Fruit fly (Drosophila melanogaster) whole organism, prepupa: ENCODE measurements around the gene h-cup.

ENCODE experiments used
- Blimp-1 ChIP-seq: fragments of 200-800 bp; sonication (Bioruptor generic); optimal IDR thresholded peaks from 3 replicates; lab custom pipeline; 2017; ENCODE audit warnings: missing biosample characterization, missing genetic modification characterization, mild to moderate bottlenecking, moderate library complexity, missing genetic modification reagents
- CG10631 ChIP-seq: fragments of 200-800 bp; sonication (Bioruptor generic); optimal IDR thresholded peaks from 2 replicates; lab custom pipeline; 2016; ENCODE audit warnings: missing biosample characterization, missing genetic modification characterization
- CG11294 ChIP-seq: fragments of 200-800 bp; sonication (Bioruptor generic); IDR thresholded peaks from 2 replicates; pipeline ENCODE4 v1.3.6; 2022; ENCODE audit warnings: missing biosample characterization, missing genetic modification characterization
- CG11762 ChIP-seq: fragments of 200-800 bp; sonication (Bioruptor generic); optimal IDR thresholded peaks from 3 replicates; lab custom pipeline; 2016; ENCODE audit warnings: missing biosample characterization, missing genetic modification characterization; ENCODE audit not compliant: insufficient read depth
- CG11902 ChIP-seq: fragments of 200-800 bp; sonication (Bioruptor generic); optimal IDR thresholded peaks from 3 replicates; lab custom pipeline; 2016; ENCODE audit warnings: missing biosample characterization, missing genetic modification characterization
- CG15336 ChIP-seq: fragments of 200-800 bp; sonication (Bioruptor generic); IDR thresholded peaks from 2 replicates; pipeline ENCODE4 v1.3.6; 2022; ENCODE audit warnings: missing biosample characterization, missing genetic modification characterization
- CG1621 ChIP-seq: fragments of 200-800 bp; sonication (Bioruptor generic); optimal IDR thresholded peaks from 3 replicates; lab custom pipeline; 2018; ENCODE audit warnings: missing biosample characterization, mild to moderate bottlenecking, missing genetic modification characterization
- CG16779 ChIP-seq: fragments of 200-800 bp; sonication (Bioruptor generic); optimal IDR thresholded peaks from 3 replicates; lab custom pipeline; 2017; ENCODE audit warnings: missing biosample characterization, mild to moderate bottlenecking, missing genetic modification characterization
- CG31627 ChIP-seq: fragments of 200-800 bp; sonication (Bioruptor generic); optimal IDR thresholded peaks from 3 replicates; lab custom pipeline; 2016; ENCODE audit warnings: missing biosample characterization, missing genetic modification characterization
- CG32006 ChIP-seq: fragments of 200-800 bp; sonication (Bioruptor generic); optimal IDR thresholded peaks from 3 replicates; lab custom pipeline; 2017; ENCODE audit warnings: missing biosample characterization, mild to moderate bottlenecking, missing genetic modification characterization
- CG34406 ChIP-seq: fragments of 200-800 bp; sonication (Bioruptor generic); optimal IDR thresholded peaks from 3 replicates; lab custom pipeline; 2016; ENCODE audit warnings: missing biosample characterization, missing genetic modification characterization
- CG3919 ChIP-seq: fragments of 200-800 bp; sonication (Bioruptor generic); optimal IDR thresholded peaks from 3 replicates; lab custom pipeline; 2016; ENCODE audit warnings: missing biosample characterization, missing genetic modification characterization
- CG6163 ChIP-seq: fragments of 200-800 bp; sonication (Bioruptor generic); IDR thresholded peaks from 3 replicates; pipeline ENCODE4 v1.3.6; 2022; ENCODE audit warnings: missing biosample characterization, missing genetic modification characterization
- CG6808 ChIP-seq: fragments of 200-800 bp; sonication (Bioruptor generic); optimal IDR thresholded peaks from 3 replicates; lab custom pipeline; 2017; ENCODE audit warnings: missing biosample characterization, missing genetic modification characterization, mild to moderate bottlenecking, moderate library complexity, missing genetic modification reagents
- CG6854 ChIP-seq: fragments of 200-800 bp; sonication (Bioruptor generic); optimal IDR thresholded peaks from 2 replicates; lab custom pipeline; 2017; ENCODE audit warnings: missing biosample characterization, mild to moderate bottlenecking, missing genetic modification characterization
- CG7368 ChIP-seq: fragments of 200-800 bp; sonication (Bioruptor generic); optimal IDR thresholded peaks from 3 replicates; lab custom pipeline; 2016; ENCODE audit warnings: missing biosample characterization, missing genetic modification characterization
- CG8319 ChIP-seq: fragments of 200-800 bp; sonication (Bioruptor generic); optimal IDR thresholded peaks from 3 replicates; lab custom pipeline; 2016; ENCODE audit warnings: missing biosample characterization, missing genetic modification characterization
- CG8632 ChIP-seq: fragments of 200-800 bp; sonication (Bioruptor generic); optimal IDR thresholded peaks from 3 replicates; lab custom pipeline; 2016; ENCODE audit warnings: missing biosample characterization, missing genetic modification characterization
- CG9139 ChIP-seq: fragments of 200-800 bp; sonication (Bioruptor generic); optimal IDR thresholded peaks from 3 replicates; lab custom pipeline; 2017; ENCODE audit warnings: missing biosample characterization, mild to moderate bottlenecking, missing genetic modification characterization
- Eip78C ChIP-seq: fragments of 200-800 bp; sonication (Bioruptor generic); peaks from one replicate; lab custom pipeline; 2016; ENCODE audit warnings: missing biosample characterization, missing genetic modification characterization
- Ets21C ChIP-seq: fragments of 200-800 bp; sonication (Bioruptor generic); optimal IDR thresholded peaks from 3 replicates; lab custom pipeline; 2016; ENCODE audit warnings: missing biosample characterization, missing genetic modification characterization
- Hr38 ChIP-seq: sonication (Bioruptor generic); optimal IDR thresholded peaks from 2 replicates; lab custom pipeline; 2016; ENCODE audit warnings: missing biosample characterization, missing genetic modification characterization
- Hr39 ChIP-seq: fragments of 200-800 bp; sonication (Bioruptor generic); optimal IDR thresholded peaks from 2 replicates; lab custom pipeline; 2016; ENCODE audit warnings: missing biosample characterization, missing genetic modification characterization
- Lpt ChIP-seq: fragments of 200-800 bp; sonication (Bioruptor generic); optimal IDR thresholded peaks from 3 replicates; lab custom pipeline; 2016; ENCODE audit warnings: missing biosample characterization, missing genetic modification characterization
- Met ChIP-seq: fragments of 200-800 bp; sonication (Bioruptor generic); optimal IDR thresholded peaks from 3 replicates; lab custom pipeline; 2016; ENCODE audit warnings: missing biosample characterization, missing genetic modification characterization
- OdsH ChIP-seq: fragments of 200-800 bp; sonication (Bioruptor generic); optimal IDR thresholded peaks from 3 replicates; lab custom pipeline; 2016; ENCODE audit warnings: missing biosample characterization, missing genetic modification characterization
- Smox ChIP-seq: fragments of 200-800 bp; sonication (Bioruptor generic); optimal IDR thresholded peaks from 3 replicates; lab custom pipeline; 2016; ENCODE audit warnings: missing biosample characterization, missing genetic modification characterization
- Sox102F ChIP-seq: fragments of 200-800 bp; sonication (Bioruptor generic); optimal IDR thresholded peaks from 2 replicates; lab custom pipeline; 2016; ENCODE audit warnings: missing biosample characterization, mild to moderate bottlenecking, missing genetic modification characterization
- Sox14 ChIP-seq: fragments of 200-800 bp; sonication (Bioruptor generic); optimal IDR thresholded peaks from 3 replicates; lab custom pipeline; 2016; ENCODE audit warnings: missing biosample characterization, missing genetic modification characterization
- Sox15 ChIP-seq: fragments of 200-800 bp; sonication (Bioruptor generic); optimal IDR thresholded peaks from 3 replicates; lab custom pipeline; 2016; ENCODE audit warnings: missing biosample characterization, missing genetic modification characterization
- achi ChIP-seq: fragments of 200-800 bp; sonication (Bioruptor generic); optimal IDR thresholded peaks from 3 replicates; lab custom pipeline; 2016; ENCODE audit warnings: missing biosample characterization, missing genetic modification characterization
- acj6 ChIP-seq: fragments of 200-800 bp; sonication (Bioruptor generic); optimal IDR thresholded peaks from 3 replicates; lab custom pipeline; 2016; ENCODE audit warnings: missing biosample characterization, missing genetic modification characterization
- cyc ChIP-seq: fragments of 200-800 bp; sonication (Bioruptor generic); optimal IDR thresholded peaks from 3 replicates; lab custom pipeline; 2016; ENCODE audit warnings: missing biosample characterization, missing genetic modification characterization
- eg ChIP-seq: fragments of 200-800 bp; sonication (Bioruptor generic); IDR thresholded peaks from 3 replicates; pipeline ENCODE4 v1.3.6; 2022; ENCODE audit warnings: missing biosample characterization, missing genetic modification characterization
- esn ChIP-seq: fragments of 200-800 bp; sonication (Bioruptor generic); optimal IDR thresholded peaks from 2 replicates; lab custom pipeline; 2016; ENCODE audit warnings: missing biosample characterization, mild to moderate bottlenecking, missing genetic modification characterization, moderate library complexity
- fd85E ChIP-seq: fragments of 200-800 bp; sonication (Bioruptor generic); optimal IDR thresholded peaks from 3 replicates; lab custom pipeline; 2016; ENCODE audit warnings: missing biosample characterization, missing genetic modification characterization
- fkh ChIP-seq: fragments of 200-800 bp; sonication (Bioruptor generic); optimal IDR thresholded peaks from 3 replicates; lab custom pipeline; 2017; ENCODE audit warnings: missing biosample characterization, mild to moderate bottlenecking, missing genetic modification characterization, moderate library complexity
- lz ChIP-seq: fragments of 200-800 bp; sonication (Bioruptor generic); optimal IDR thresholded peaks from 3 replicates; lab custom pipeline; 2016; ENCODE audit warnings: missing biosample characterization, missing genetic modification characterization
- salr ChIP-seq, 2 experiments: fragments of 200-800 bp; sonication (Bioruptor generic); optimal IDR thresholded peaks; 3 replicates each; lab custom pipeline; 2016 to 2018; ENCODE audit warnings: missing biosample characterization in 2 of 2, missing genetic modification characterization in 2 of 2, mild to moderate bottlenecking in 1 of 2
- spab ChIP-seq: fragments of 200-800 bp; sonication (Bioruptor generic); optimal IDR thresholded peaks from 2 replicates; lab custom pipeline; 2017; ENCODE audit warnings: missing biosample characterization, mild to moderate bottlenecking, missing genetic modification characterization, missing genetic modification reagents
- ss ChIP-seq, 2 experiments: fragments of 200-800 bp; sonication (Bioruptor generic); optimal IDR thresholded peaks; 2 replicates in 1 of 2; 3 replicates in 1 of 2; lab custom pipeline; 2017 to 2018; ENCODE audit warnings: mild to moderate bottlenecking in 2 of 2, missing biosample characterization in 2 of 2, missing genetic modification characterization in 2 of 2, moderate library complexity in 1 of 2
- svp ChIP-seq: fragments of 200-800 bp; sonication (Bioruptor generic); peaks from one replicate; lab custom pipeline; 2016; ENCODE audit warnings: missing biosample characterization, missing genetic modification characterization
- topi ChIP-seq: fragments of 200-800 bp; sonication (Bioruptor generic); optimal IDR thresholded peaks from 3 replicates; lab custom pipeline; 2016; ENCODE audit warnings: missing biosample characterization, missing genetic modification characterization
- vri ChIP-seq: fragments of 200-800 bp; sonication (Bioruptor generic); optimal IDR thresholded peaks from 3 replicates; lab custom pipeline; 2016; ENCODE audit warnings: missing biosample characterization, mild to moderate bottlenecking, missing genetic modification characterization

Gene h-cup

DNA sequence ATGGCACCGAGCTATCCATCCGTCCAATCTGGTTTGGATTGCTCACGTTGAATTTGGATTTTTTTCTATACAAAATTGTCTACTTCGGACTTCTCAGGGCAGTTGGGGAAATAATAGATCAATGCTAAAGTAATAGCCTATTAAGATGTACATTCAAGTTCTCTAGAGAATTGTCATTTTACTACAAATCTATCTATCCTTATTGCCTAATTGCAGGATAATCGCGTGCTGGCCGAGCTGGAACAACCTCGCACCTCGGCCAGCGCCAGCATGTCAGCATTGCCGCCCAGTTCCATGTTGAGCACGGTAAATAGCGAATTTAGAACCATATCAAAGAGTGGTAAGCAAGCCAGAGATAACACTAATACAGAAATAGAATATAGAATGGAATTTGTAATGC lies at the start of gene h-cup:
TSS of gene h-cup (minus strand) at position 101 of the 400 bp plus-strand sequence.
- TF ChIP-seq Smox (GFP tag; lab: Kevin White, UChicago) (no peak), CG6808 (no peak), spab (GFP tag; lab: Kevin White, UChicago) (no peak), CG32006 (GFP tag; lab: Kevin White, UChicago) (no peak), CG11902 (GFP tag; lab: Kevin White, UChicago) (no peak), CG6163 (GFP tag; lab: Robert Waterston, UW) (no peak), Eip78C (GFP tag; lab: Kevin White, UChicago) (no peak), Lpt (GFP tag; lab: Kevin White, UChicago) (no peak), CG6854 (no peak), achi (GFP tag; lab: Kevin White, UChicago) (no peak), CG34406 (GFP tag; lab: Kevin White, UChicago) (no peak), Hr38 (GFP tag; lab: Kevin White, UChicago) (no peak)

DNA sequence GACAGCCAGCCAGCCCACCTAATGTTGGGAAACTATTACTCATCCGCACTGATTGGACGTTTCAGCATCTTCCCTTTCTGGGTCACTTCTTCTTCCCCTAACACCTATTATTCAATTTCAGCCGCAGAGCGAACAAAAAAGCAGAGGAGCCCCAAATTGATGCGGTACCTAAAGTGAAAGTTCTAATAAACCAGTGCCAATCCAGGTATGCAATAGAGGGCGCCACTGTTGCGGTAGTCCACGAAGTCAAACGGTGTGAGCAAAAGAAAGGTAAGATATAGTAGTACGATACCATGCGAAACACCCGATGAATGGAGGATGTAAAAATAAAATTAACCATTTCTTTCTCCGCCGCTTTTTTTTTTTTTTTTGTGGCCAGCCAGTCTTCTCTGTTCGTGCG lies 48.4 kb upstream of the h-cup start:
- TF ChIP-seq vri (GFP tag; lab: Kevin White, UChicago) = no peak
- no peak for TF ChIP-seq esn
- TF ChIP-seq CG15336 = no peak
- no peak for TF ChIP-seq Sox14 (GFP tag; lab: Kevin White, UChicago)
- no peak for TF ChIP-seq fkh (GFP tag; lab: Kevin White, UChicago)
- no peak for TF ChIP-seq achi (GFP tag; lab: Kevin White, UChicago)
- TF ChIP-seq CG8319 (GFP tag; lab: Kevin White, UChicago) = no peak
- TF ChIP-seq CG6854 = no peak
- TF ChIP-seq ss (GFP tag; optimal IDR thresholded peaks at IDR 0.05; lab: Kevin White, UChicago) = no peak
- no peak for TF ChIP-seq Sox102F (GFP tag; lab: Kevin White, UChicago)
- no peak for TF ChIP-seq Ets21C
- no peak for TF ChIP-seq CG32006 (GFP tag; lab: Kevin White, UChicago)
- no peak for TF ChIP-seq CG11762 (GFP tag; lab: Kevin White, UChicago)
- no peak for TF ChIP-seq fd85E (GFP tag; lab: Kevin White, UChicago)
- no peak for TF ChIP-seq CG7368 (GFP tag; lab: Kevin White, UChicago)
- no peak for TF ChIP-seq Hr39 (GFP tag; lab: Kevin White, UChicago)
- TF ChIP-seq CG6163 (GFP tag; lab: Robert Waterston, UW) = no peak
- no peak for TF ChIP-seq OdsH (GFP tag; lab: Kevin White, UChicago)

DNA sequence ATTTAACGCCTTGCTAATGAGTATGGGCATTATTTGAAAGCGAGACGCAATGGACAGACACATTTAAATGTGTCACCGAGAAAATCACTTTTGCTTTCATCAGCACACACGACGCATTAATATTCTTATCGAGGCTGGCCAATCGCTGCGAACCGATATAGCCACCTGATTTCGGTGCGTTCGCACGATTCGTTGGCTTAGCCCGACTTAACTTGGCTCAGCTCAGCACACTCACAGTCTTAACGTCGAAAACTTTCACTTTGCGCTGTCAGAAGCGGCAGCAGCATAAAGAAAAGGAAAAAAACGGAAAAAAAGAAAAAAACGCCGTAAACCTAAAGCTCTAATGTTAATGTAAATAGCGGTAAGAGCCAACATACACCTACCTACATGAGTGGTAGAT lies 47.6 kb upstream of the h-cup start:
- no peak for TF ChIP-seq eg (GFP tag; lab: Robert Waterston, UW)
- TF ChIP-seq Blimp-1 (GFP tag; lab: Kevin White, UChicago) = peak; percentile 23

DNA sequence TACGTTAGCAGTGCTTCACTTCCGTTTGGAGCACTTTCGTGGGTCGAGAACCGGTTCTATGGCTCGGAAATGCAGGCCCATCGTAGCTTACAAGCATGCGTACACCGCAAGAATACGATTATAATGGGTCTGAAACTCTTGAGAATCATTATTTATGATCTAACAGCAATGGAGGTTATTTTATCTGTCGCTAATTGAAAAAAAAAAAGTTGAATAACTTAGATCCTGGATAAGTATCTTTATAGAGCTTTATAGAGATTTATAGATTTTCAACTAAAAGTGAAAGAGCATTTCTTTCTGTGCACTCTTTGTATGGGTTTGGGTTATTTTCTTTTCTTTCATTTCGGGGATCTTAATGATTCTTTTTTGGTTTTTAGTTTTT lies 45.1 kb upstream of the h-cup start:
- TF ChIP-seq CG34406 (GFP tag; lab: Kevin White, UChicago) = peak; percentile 79
- TF ChIP-seq CG10631 = peak; percentile 74
- peak; percentile 88 for TF ChIP-seq lz (GFP tag; lab: Kevin White, UChicago)
- TF ChIP-seq CG32006 (GFP tag; lab: Kevin White, UChicago) = peak; percentile 85
- no peak for TF ChIP-seq CG11294 (GFP tag; lab: Robert Waterston, UW)
- TF ChIP-seq svp (GFP tag; lab: Kevin White, UChicago) = peak; percentile 95
- TF ChIP-seq CG9139 (GFP tag; lab: Kevin White, UChicago) = no peak
- TF ChIP-seq cyc (GFP tag; lab: Kevin White, UChicago) = peak; percentile 85
- peak in 1 of 2 experiments; percentile 62 for TF ChIP-seq salr (GFP tag; optimal IDR thresholded peaks at IDR 0.05; lab: Kevin White, UChicago)
- peak; percentile 75 for TF ChIP-seq CG8632 (GFP tag; lab: Kevin White, UChicago)
- peak; percentile 10 for TF ChIP-seq spab (GFP tag; lab: Kevin White, UChicago)
- peak; percentile 85 for TF ChIP-seq vri (GFP tag; lab: Kevin White, UChicago)
- TF ChIP-seq Sox15 (GFP tag; lab: Kevin White, UChicago) = peak; percentile 62
- TF ChIP-seq esn = peak; percentile 94
- peak; percentile 93 for TF ChIP-seq CG31627
- TF ChIP-seq CG3919 (GFP tag; lab: Kevin White, UChicago) = peak; percentile 80
- peak; percentile 95 for TF ChIP-seq Eip78C (GFP tag; lab: Kevin White, UChicago)
- TF ChIP-seq Hr39 (GFP tag; lab: Kevin White, UChicago) = peak; percentile 92
- peak; percentile 90 for TF ChIP-seq topi
- peak; percentile 55 for TF ChIP-seq CG8319 (GFP tag; lab: Kevin White, UChicago)
- TF ChIP-seq CG11902 (GFP tag; lab: Kevin White, UChicago) = peak; percentile 56
- TF ChIP-seq achi (GFP tag; lab: Kevin White, UChicago) = peak; percentile 83
- peak; percentile 13 for TF ChIP-seq CG1621 (tag; lab: Kevin White, UChicago)
- peak; percentile 10 to 38 for TF ChIP-seq ss (GFP tag; optimal IDR thresholded peaks at IDR 0.05; lab: Kevin White, UChicago)
- peak; percentile 83 for TF ChIP-seq acj6
- TF ChIP-seq CG16779 (tag; lab: Kevin White, UChicago) = peak; percentile 33
- TF ChIP-seq OdsH (GFP tag; lab: Kevin White, UChicago) = peak; percentile 84
- TF ChIP-seq Met (GFP tag; lab: Kevin White, UChicago) = peak; percentile 94
- TF ChIP-seq fkh (GFP tag; lab: Kevin White, UChicago) = no peak
